Fruit fly (Drosophila melanogaster) whole organism, embryonic: Measurements from ENCODE around the gene SclB.
A peak's percentile ranks its signal among the peaks of the same experiment; 100 is the strongest.

Experiments used
- Blimp-1 ChIP-seq: fragments of 200-800 bp; sonication (Bioruptor generic); optimal IDR thresholded peaks from 3 replicates; lab custom pipeline; 2018; ENCODE audit warnings: missing biosample characterization, missing genetic modification characterization, mild to moderate bottlenecking, moderate library complexity, missing genetic modification reagents
- CG10274 ChIP-seq: fragments of 200-800 bp; sonication (Bioruptor generic); optimal IDR thresholded peaks from 3 replicates; lab custom pipeline; 2017; ENCODE audit warnings: missing biosample characterization, mild to moderate bottlenecking, missing genetic modification characterization
- CG13287 ChIP-seq: fragments of 200-800 bp; sonication (Bioruptor generic); IDR thresholded peaks from 2 replicates; pipeline ENCODE4 v1.3.6; 2022; ENCODE audit warnings: missing biosample characterization, missing genetic modification characterization; ENCODE audit not compliant: partially characterized antibody
- CG14710 ChIP-seq: fragments of 200-800 bp; sonication (Bioruptor generic); optimal IDR thresholded peaks from 3 replicates; lab custom pipeline; 2019; ENCODE audit warnings: missing biosample characterization, mild to moderate bottlenecking, missing genetic modification characterization, moderate library complexity
- CG17359 ChIP-seq: fragments of 200-800 bp; sonication (Bioruptor generic); optimal IDR thresholded peaks from 3 replicates; lab custom pipeline; 2018; ENCODE audit warnings: missing biosample characterization, mild to moderate bottlenecking, missing genetic modification characterization, moderate library complexity
- CG17829 ChIP-seq: fragments of 200-800 bp; optimal IDR thresholded peaks from 2 replicates; lab custom pipeline; 2019; ENCODE audit warnings: missing biosample characterization, mild to moderate bottlenecking, missing genetic modification characterization, moderate library complexity
- CG6175 ChIP-seq: fragments of 200-800 bp; sonication (Bioruptor generic); IDR thresholded peaks from 3 replicates; pipeline ENCODE4 v1.3.6; 2022; ENCODE audit warnings: missing biosample characterization, missing genetic modification characterization
- CG8290 ChIP-seq, 3 experiments: fragments of 200-800 bp; sonication (Bioruptor generic); optimal IDR thresholded peaks; 2 replicates each; lab custom pipeline; 2016 to 2019; ENCODE audit warnings: missing biosample characterization in 3 of 3, missing genetic modification characterization in 3 of 3, mild to moderate bottlenecking in 2 of 3, moderate library complexity in 1 of 3
- CTCF ChIP-seq: fragments of 200-800 bp; sonication (Bioruptor generic); optimal IDR thresholded peaks from 2 replicates; lab custom pipeline; 2017; ENCODE audit warnings: missing biosample characterization, mild to moderate bottlenecking, missing genetic modification characterization, moderate library complexity
- D19A ChIP-seq: fragments of 200-800 bp; optimal IDR thresholded peaks from 3 replicates; lab custom pipeline; 2019; ENCODE audit warnings: missing biosample characterization, mild to moderate bottlenecking, missing genetic modification characterization, moderate library complexity
- Dek ChIP-seq: fragments of 200-800 bp; sonication (Bioruptor generic); optimal IDR thresholded peaks from 3 replicates; lab custom pipeline; 2019; ENCODE audit warnings: missing biosample characterization, mild to moderate bottlenecking, missing genetic modification characterization, moderate library complexity
- E2f2 ChIP-seq: fragments of 200-800 bp; sonication (Bioruptor generic); IDR thresholded peaks from 2 replicates; pipeline ENCODE4 v1.3.6; 2022; ENCODE audit warnings: missing biosample characterization, missing genetic modification characterization
- Ets65A ChIP-seq: fragments of 200-800 bp; sonication (Bioruptor generic); peaks from one replicate; lab custom pipeline; 2016; ENCODE audit warnings: missing biosample characterization, missing genetic modification characterization
- Hr51 ChIP-seq, 2 experiments: fragments of 200-800 bp; sonication (Bioruptor generic); optimal IDR thresholded peaks; 2 replicates in 1 of 2; 3 replicates in 1 of 2; lab custom pipeline; 2016 to 2018; ENCODE audit warnings: missing biosample characterization in 2 of 2, missing genetic modification characterization in 2 of 2, mild to moderate bottlenecking in 1 of 2, moderate library complexity in 1 of 2
- Med ChIP-seq: fragments of 200-800 bp; sonication (Bioruptor generic); peaks from one replicate; lab custom pipeline; 2016; ENCODE audit warnings: missing biosample characterization, missing genetic modification characterization, mild to moderate bottlenecking, inconsistent platforms, moderate library complexity
- PHDP ChIP-seq: fragments of 200-800 bp; sonication (Bioruptor generic); optimal IDR thresholded peaks from 3 replicates; lab custom pipeline; 2018; ENCODE audit warnings: missing biosample characterization, mild to moderate bottlenecking, missing genetic modification characterization, moderate library complexity
- Rfx ChIP-seq: fragments of 200-800 bp; sonication (Bioruptor generic); IDR thresholded peaks from 2 replicates; pipeline ENCODE4 v1.3.6; 2022; ENCODE audit warnings: missing biosample characterization, missing genetic modification characterization
- Sox102F ChIP-seq: fragments of 200-800 bp; sonication (Bioruptor generic); optimal IDR thresholded peaks from 2 replicates; lab custom pipeline; 2018; ENCODE audit warnings: missing biosample characterization, mild to moderate bottlenecking, missing genetic modification characterization, moderate library complexity
- Vsx1 ChIP-seq: fragments of 200-800 bp; sonication (Bioruptor generic); optimal IDR thresholded peaks from 2 replicates; lab custom pipeline; 2017; ENCODE audit warnings: missing biosample characterization, mild to moderate bottlenecking, missing genetic modification characterization, missing genetic modification reagents
- bab2 ChIP-seq: fragments of 200-800 bp; sonication (Bioruptor generic); optimal IDR thresholded peaks from 2 replicates; lab custom pipeline; 2016; ENCODE audit warnings: missing biosample characterization, missing genetic modification characterization
- ci ChIP-seq: fragments of 200-800 bp; sonication (Bioruptor generic); IDR thresholded peaks from 3 replicates; pipeline ENCODE4 v1.3.6; 2022; ENCODE audit warnings: missing biosample characterization, missing genetic modification characterization
- dm ChIP-seq: fragments of 200-800 bp; sonication (Bioruptor generic); optimal IDR thresholded peaks from 3 replicates; lab custom pipeline; 2016; ENCODE audit warnings: missing biosample characterization, missing genetic modification characterization
- dmrt11E ChIP-seq: fragments of 200-800 bp; sonication (Bioruptor generic); optimal IDR thresholded peaks from 3 replicates; lab custom pipeline; 2018; ENCODE audit warnings: missing biosample characterization, mild to moderate bottlenecking, missing genetic modification characterization, moderate library complexity
- exex ChIP-seq: fragments of 200-800 bp; sonication (Bioruptor generic); optimal IDR thresholded peaks from 4 replicates; lab custom pipeline; 2018; ENCODE audit warnings: missing biosample characterization, mild to moderate bottlenecking, missing genetic modification characterization, moderate library complexity
- fd96Cb ChIP-seq: fragments of 200-800 bp; sonication (Bioruptor generic); optimal IDR thresholded peaks from 2 replicates; lab custom pipeline; 2018; ENCODE audit warnings: missing biosample characterization, mild to moderate bottlenecking, missing genetic modification characterization, moderate library complexity
- gem ChIP-seq: fragments of 200-800 bp; sonication (Bioruptor generic); optimal IDR thresholded peaks from 2 replicates; lab custom pipeline; 2019; ENCODE audit warnings: missing biosample characterization, mild to moderate bottlenecking, missing genetic modification characterization, moderate library complexity
- grn ChIP-seq: fragments of 200-800 bp; sonication (Bioruptor generic); optimal IDR thresholded peaks from 3 replicates; lab custom pipeline; 2017; ENCODE audit warnings: missing biosample characterization, missing genetic modification characterization
- gsb-n ChIP-seq: fragments of 200-800 bp; sonication (Bioruptor generic); optimal IDR thresholded peaks from 3 replicates; lab custom pipeline; 2018; ENCODE audit warnings: missing biosample characterization, mild to moderate bottlenecking, missing genetic modification characterization
- lab ChIP-seq: fragments of 200-800 bp; sonication (Bioruptor generic); optimal IDR thresholded peaks from 3 replicates; lab custom pipeline; 2017; ENCODE audit warnings: missing biosample characterization, missing genetic modification characterization, mild to moderate bottlenecking, moderate library complexity, missing genetic modification reagents
- mirr ChIP-seq: fragments of 200-800 bp; sonication (Bioruptor generic); optimal IDR thresholded peaks from 3 replicates; lab custom pipeline; 2018; ENCODE audit warnings: missing biosample characterization, mild to moderate bottlenecking, missing genetic modification characterization
- nmo ChIP-seq: fragments of 200-800 bp; sonication (Bioruptor generic); optimal IDR thresholded peaks from 2 replicates; lab custom pipeline; 2018; ENCODE audit warnings: missing biosample characterization, mild to moderate bottlenecking, missing genetic modification characterization, moderate library complexity
- phol ChIP-seq: fragments of 200-800 bp; sonication (Bioruptor generic); optimal IDR thresholded peaks from 3 replicates; lab custom pipeline; 2018; ENCODE audit warnings: missing biosample characterization, mild to moderate bottlenecking, missing genetic modification characterization, moderate library complexity
- sd ChIP-seq: fragments of 200-800 bp; sonication (Bioruptor generic); optimal IDR thresholded peaks from 3 replicates; lab custom pipeline; 2018; ENCODE audit warnings: missing biosample characterization, mild to moderate bottlenecking, missing genetic modification characterization, moderate library complexity
- stwl ChIP-seq: fragments of 200-800 bp; sonication (Bioruptor generic); optimal IDR thresholded peaks from 3 replicates; lab custom pipeline; 2018; ENCODE audit warnings: missing biosample characterization, mild to moderate bottlenecking, missing genetic modification characterization, moderate library complexity
- sug ChIP-seq: fragments of 200-800 bp; optimal IDR thresholded peaks from 2 replicates; lab custom pipeline; 2019; ENCODE audit warnings: missing biosample characterization, mild to moderate bottlenecking, missing genetic modification characterization, moderate library complexity
- tap ChIP-seq: fragments of 200-800 bp; optimal IDR thresholded peaks from 3 replicates; lab custom pipeline; 2019; ENCODE audit warnings: missing biosample characterization, mild to moderate bottlenecking, missing genetic modification characterization, moderate library complexity
- trem ChIP-seq: fragments of 200-800 bp; optimal IDR thresholded peaks from 3 replicates; lab custom pipeline; 2019; ENCODE audit warnings: missing biosample characterization, mild to moderate bottlenecking, missing genetic modification characterization, moderate library complexity
- unpg ChIP-seq: fragments of 200-800 bp; sonication (Bioruptor generic); optimal IDR thresholded peaks from 3 replicates; lab custom pipeline; 2018; ENCODE audit warnings: missing biosample characterization, mild to moderate bottlenecking, missing genetic modification characterization, moderate library complexity
- vvl ChIP-seq: fragments of 200-800 bp; sonication (Bioruptor generic); IDR thresholded peaks from 2 replicates; pipeline ENCODE4 v1.3.6; 2022; ENCODE audit warnings: missing biosample characterization, missing genetic modification characterization
- zen ChIP-seq: fragments of 200-800 bp; sonication (Bioruptor generic); optimal IDR thresholded peaks from 3 replicates; lab custom pipeline; 2018; ENCODE audit warnings: missing biosample characterization, mild to moderate bottlenecking, missing genetic modification characterization, moderate library complexity
- zen2 ChIP-seq: fragments of 200-800 bp; sonication (Bioruptor generic); IDR thresholded peaks from 3 replicates; pipeline ENCODE4 v1.3.6; 2022; ENCODE audit warnings: missing biosample characterization, missing genetic modification characterization; ENCODE audit not compliant: partially characterized antibody

Gene SclB

dm6 chr2L:16859566-16859965, 21.8 kb downstream of the SclB start (continued):
- peak; percentile 17 for TF ChIP-seq dmrt11E
- TF ChIP-seq stwl (tag; lab: Kevin White, UChicago): peak; percentile 16
- TF ChIP-seq Blimp-1: peak; percentile 30
- TF ChIP-seq tap (tag; lab: Kevin White, UChicago): peak; percentile 25
- peak in 1 of 2 experiments; percentile 41 for TF ChIP-seq Hr51 (GFP tag; optimal IDR thresholded peaks at IDR 0.05; lab: Kevin White, UChicago)
- TF ChIP-seq trem (tag; lab: Kevin White, UChicago): peak; percentile 20
- peak; percentile 25 for TF ChIP-seq D19A (tag; lab: Kevin White, UChicago)
- peak; percentile 73 for TF ChIP-seq gem (tag; lab: Kevin White, UChicago)
- peak; percentile 17 for TF ChIP-seq CG14710
- TF ChIP-seq Ets65A (GFP tag; lab: Kevin White, UChicago): peak; percentile 38
- TF ChIP-seq PHDP (tag; lab: Kevin White, UChicago): peak; percentile 41
- peak; percentile 29 for TF ChIP-seq phol
- TF ChIP-seq nmo (GFP tag; lab: Kevin White, UChicago): peak; percentile 27
- peak; percentile 51 for TF ChIP-seq gsb-n (tag; lab: Kevin White, UChicago)
- TF ChIP-seq Rfx: 0 out of 2 replicates have a peak, but pooled peaks have one; percentile 41
- peak; percentile 20 for TF ChIP-seq CTCF (GFP tag; lab: Kevin White, UChicago)
- TF ChIP-seq unpg (GFP tag; lab: Kevin White, UChicago): peak; percentile 44
- no peak for TF ChIP-seq CG6175 (GFP tag; lab: Robert Waterston, UW)
- TF ChIP-seq Sox102F: peak; percentile 4

dm6 chr2L:16861126-16861525, 23.4 kb downstream of the SclB start, which contains the start of gene CG6012:
TSS of gene CG6012 (minus strand) at chr2L:16861489.
- TF ChIP-seq CG17359 (tag; lab: Kevin White, UChicago) (no peak), Dek (tag; lab: Kevin White, UChicago) (no peak), CG17829 (tag; lab: Kevin White, UChicago) (no peak), sd (peak; percentile 89), sug (tag; lab: Kevin White, UChicago) (peak; percentile 71), mirr (GFP tag; lab: Kevin White, UChicago) (peak; percentile 86), bab2 (GFP tag; lab: Kevin White, UChicago) (no peak), lab (GFP tag; lab: Kevin White, UChicago) (peak; percentile 25), zen2 (GFP tag; lab: Robert Waterston, UW) (no peak), exex (tag; lab: Kevin White, UChicago) (peak; percentile 97), Med (peak; percentile 58), grn (GFP tag; lab: Kevin White, UChicago) (peak; percentile 61), CG10274 (peak; percentile 25)
- TF ChIP-seq, all 482 proteins: peak for 8

- TF ChIP-seq exex (tag; lab: Kevin White, UChicago) (peak; percentile 75), E2f2 (GFP tag; lab: Robert Waterston, UW) (no peak), vvl (GFP tag; lab: Robert Waterston, UW) (peak; percentile 35; the same call in 1 of the 2 replicates), zen (peak; percentile 11), dm (GFP tag; lab: Kevin White, UChicago) (no peak), ci (GFP tag; lab: Robert Waterston, UW) (0 out of 3 replicates have a peak, but pooled peaks have one; percentile 22), fd96Cb (tag; lab: Kevin White, UChicago) (no peak), Vsx1 (peak; percentile 37), CTCF (GFP tag; lab: Kevin White, UChicago) (peak; percentile 5), Med (peak; percentile 47), CG13287 (GFP tag; lab: Robert Waterston, UW) (peak; percentile 16; the same call in 1 of the 2 replicates), CG8290 (GFP tag; optimal IDR thresholded peaks at IDR 0.05; lab: Kevin White, UChicago) (no peak), CG8290 (tag; optimal IDR thresholded peaks at IDR 0.05; lab: Kevin White, UChicago) (peak in 1 of 2 experiments; percentile 14)
Observed at dm6 chr2L:16862526-16862925, 24.8 kb downstream of the SclB start.
